Fruit fly (Drosophila melanogaster): ENCODE data around the gene Obp22a.

- TF ChIP-seq CG8478 (optimal IDR thresholded peaks at IDR 0.05) (no peak), CTCF (optimal IDR thresholded peaks at IDR 0.05) (no peak)
These were observed 31.9 kb downstream of the Obp22a start for dm6 chr2L:1960056-1960455.
